Fruit fly (Drosophila melanogaster): ENCODE results near the gene mira.

mira gene

dm6 chr3R:19902328-19902727 lies 32.6 kb downstream of the mira start (continued):
- TF ChIP-seq sna (GFP tag; IDR thresholded peaks at IDR 0.05; ENCODE audit: partially characterized antibody): no peak
- no peak for TF ChIP-seq sens (GFP tag)
- TF ChIP-seq Gsc (GFP tag; IDR thresholded peaks at IDR 0.05): no peak
- TF ChIP-seq CG3838 (GFP tag; optimal IDR thresholded peaks at IDR 0.05): no peak
- TF ChIP-seq stwl (tag; optimal IDR thresholded peaks at IDR 0.05): no peak
- TF ChIP-seq CG17802 (tag; optimal IDR thresholded peaks at IDR 0.05): no peak
- TF ChIP-seq lilli (GFP tag; optimal IDR thresholded peaks at IDR 0.05): peak; percentile 7
- no peak for TF ChIP-seq CG4282 (GFP tag; optimal IDR thresholded peaks at IDR 0.05)
- TF ChIP-seq nmo (GFP tag; optimal IDR thresholded peaks at IDR 0.05): no peak
- TF ChIP-seq ems (GFP tag; optimal IDR thresholded peaks at IDR 0.05): no peak

- TF ChIP-seq Nf-YA (GFP tag; IDR thresholded peaks at IDR 0.05) (no peak), kay (GFP tag; optimal IDR thresholded peaks at IDR 0.05) (no peak), CG2120 (GFP tag; optimal IDR thresholded peaks at IDR 0.05) (no peak), CG9797 (GFP tag; optimal IDR thresholded peaks at IDR 0.05) (no peak), pros (GFP tag; optimal IDR thresholded peaks at IDR 0.05) (no peak), CG5180 (GFP tag; optimal IDR thresholded peaks at IDR 0.05) (no peak), Xbp1 (GFP tag; optimal IDR thresholded peaks at IDR 0.05) (no peak)
Measured at dm6 chr3R:19901742-19902141, 33.2 kb downstream of the mira start.

dm6 chr3R:19895305-19895704 lies 39.6 kb downstream of the mira start:
- TF ChIP-seq knrl (GFP tag; IDR thresholded peaks at IDR 0.05; ENCODE audit: partially characterized antibody) (no peak), Hmx (GFP tag; optimal IDR thresholded peaks at IDR 0.05) (no peak), chn (GFP tag; optimal IDR thresholded peaks at IDR 0.05) (no peak), Pdp1 (GFP tag; optimal IDR thresholded peaks at IDR 0.05) (peak in 1 of 2 experiments; percentile 62), CG10979 (tag; optimal IDR thresholded peaks at IDR 0.05) (peak; percentile 6), Lhr (GFP tag; optimal IDR thresholded peaks at IDR 0.05) (no peak), CG16779 (GFP tag; IDR thresholded peaks at IDR 0.05) (no peak), CG10959 (GFP tag; IDR thresholded peaks at IDR 0.05) (0 out of 2 replicates have a peak, but pooled peaks have one; percentile 17), CG7372 (GFP tag; IDR thresholded peaks at IDR 0.05) (peak; percentile 93)

- TF ChIP-seq Dip3 (GFP tag; optimal IDR thresholded peaks at IDR 0.05): peak; percentile 67
- TF ChIP-seq CG17385 (GFP tag; optimal IDR thresholded peaks at IDR 0.05): peak; percentile 63
- TF ChIP-seq CG7786 (GFP tag; optimal IDR thresholded peaks at IDR 0.05): peak; percentile 68
- TF ChIP-seq gt (GFP tag; IDR thresholded peaks at IDR 0.05): peak; percentile 26; the same call in 1 of the 2 replicates
- TF ChIP-seq CG1024 (GFP tag; IDR thresholded peaks at IDR 0.05): no peak
- peak; percentile 33 for TF ChIP-seq slp2 (GFP tag; optimal IDR thresholded peaks at IDR 0.05)
- TF ChIP-seq trem (tag; optimal IDR thresholded peaks at IDR 0.05): peak; percentile 37
- TF ChIP-seq CG6765 (GFP tag; optimal IDR thresholded peaks at IDR 0.05): peak; percentile 54
- peak; percentile 70 for TF ChIP-seq grau (tag; optimal IDR thresholded peaks at IDR 0.05)
- peak; percentile 87 for TF ChIP-seq CG14441 (GFP tag; IDR thresholded peaks at IDR 0.05)
- peak; percentile 31 for TF ChIP-seq CG12744 (GFP tag; optimal IDR thresholded peaks at IDR 0.05)
- TF ChIP-seq CG4820 (GFP tag; optimal IDR thresholded peaks at IDR 0.05): peak; percentile 65
- peak; percentile 42 for TF ChIP-seq tx (GFP tag; optimal IDR thresholded peaks at IDR 0.05)
- peak; percentile 9 for TF ChIP-seq CG7271 (tag; optimal IDR thresholded peaks at IDR 0.05)
- TF ChIP-seq CG15479 (GFP tag; optimal IDR thresholded peaks at IDR 0.05): no peak
- TF ChIP-seq ERR (GFP tag; optimal IDR thresholded peaks at IDR 0.05): peak; percentile 58
- TF ChIP-seq CG12299 (tag; optimal IDR thresholded peaks at IDR 0.05): peak; percentile 36
- TF ChIP-seq ac (GFP tag; optimal IDR thresholded peaks at IDR 0.05): peak; percentile 7
- TF ChIP-seq CG7987 (GFP tag; optimal IDR thresholded peaks at IDR 0.05): peak; percentile 37
- TF ChIP-seq CG30431 (GFP tag; optimal IDR thresholded peaks at IDR 0.05): peak; percentile 62
- no peak for TF ChIP-seq CG14965 (GFP tag; optimal IDR thresholded peaks at IDR 0.05; ENCODE audit: borderline replicate concordance)
- TF ChIP-seq CG2202 (tag; optimal IDR thresholded peaks at IDR 0.05): peak; percentile 13
- no peak for TF ChIP-seq ham (GFP tag; IDR thresholded peaks at IDR 0.05)
Measured at dm6 chr3R:19892046-19892445, 42.9 kb downstream of the mira start.
